Worm (Caenorhabditis elegans) whole organism, young adult: ENCODE measurements around the gene Y73C8B.2.

Experiments used
- F33H1.4 ChIP-seq: fragments of 200-800 bp; sonication (Bioruptor generic); IDR thresholded peaks from 2 replicates; pipeline ENCODE4 v1.3.6; 2022; ENCODE audit warnings: missing genetic modification reagents, missing genetic modification characterization, missing compliant biosample characterization
- T07F8.4 ChIP-seq: sonication (generic microtip); optimal IDR thresholded peaks from 2 replicates; lab custom pipeline; 2016; ENCODE audit warnings: mild to moderate bottlenecking, missing genetic modification characterization, moderate library complexity, missing compliant biosample characterization
- Y79H2A.3 ChIP-seq: fragments of 200-800 bp; sonication (Bioruptor generic); conservative IDR thresholded peaks from 2 replicates; pipeline ENCODE4 v1.3.6; 2022; ENCODE audit warnings: missing genetic modification reagents, missing genetic modification characterization, missing compliant biosample characterization
- ama-1 ChIP-seq, 3 experiments: fragments of 150-350 bp in 1 of 3; sonication (generic microtip) in 2 of 3; optimal IDR thresholded peaks; 2 replicates each; lab custom pipeline; 2014 to 2018; ENCODE audit warnings: missing biosample characterization in 2 of 3, missing genetic modification characterization in 2 of 3, missing genetic modification reagents in 2 of 3
- dpl-1 ChIP-seq: fragments of 150-350 bp; optimal IDR thresholded peaks from 2 replicates; lab custom pipeline; 2014; ENCODE audit warnings: missing biosample characterization, missing genetic modification reagents, missing genetic modification characterization
- egrh-3 ChIP-seq: fragments of 200-800 bp; sonication (Bioruptor generic); IDR thresholded peaks from 2 replicates; pipeline ENCODE4 v1.3.6; 2022; ENCODE audit warnings: missing genetic modification reagents, missing genetic modification characterization, missing compliant biosample characterization
- ekl-4 ChIP-seq: fragments of 200-800 bp; sonication (Bioruptor generic); IDR thresholded peaks from 2 replicates; pipeline ENCODE4 v1.3.6; 2022; ENCODE audit warnings: missing genetic modification reagents, missing genetic modification characterization, missing compliant biosample characterization
- him-1 ChIP-seq: sonication (generic microtip); optimal IDR thresholded peaks from 2 replicates; lab custom pipeline; 2016; ENCODE audit warnings: missing genotype, missing genetic modification reagents, missing genetic modification characterization, missing compliant biosample characterization
- snpc-4 ChIP-seq, 5 experiments: fragments of 150-350 bp in 1 of 5; sonication (generic microtip) in 4 of 5; optimal IDR thresholded peaks; 2 replicates each; lab custom pipeline; 2014 to 2018; ENCODE audit warnings: missing genetic modification characterization in 5 of 5, missing biosample characterization in 3 of 5, antibody characterized with exemption in 2 of 5, mild to moderate bottlenecking in 2 of 5, missing compliant biosample characterization in 2 of 5, missing genotype in 2 of 5, moderate library complexity in 2 of 5, missing genetic modification reagents in 1 of 5
- xnd-1 ChIP-seq: sonication (generic microtip); optimal IDR thresholded peaks from 2 replicates; lab custom pipeline; 2016; ENCODE audit warnings: missing genotype, missing genetic modification reagents, missing genetic modification characterization, missing compliant biosample characterization

- no peak for TF ChIP-seq T07F8.4
- TF ChIP-seq Y79H2A.3 (GFP tag; lab: Robert Waterston, UW): no peak
- TF ChIP-seq ama-1 (optimal IDR thresholded peaks at IDR 0.05; lab: Kevin White, UChicago): no peak
- TF ChIP-seq ama-1 (GFP tag; optimal IDR thresholded peaks at IDR 0.05; lab: Kevin White, UChicago): no peak
- TF ChIP-seq egrh-3 (GFP tag; lab: Robert Waterston, UW): no peak
- TF ChIP-seq him-1 (tag; lab: Kevin White, UChicago): no peak
- TF ChIP-seq ekl-4 (GFP tag; lab: Robert Waterston, UW): no peak
- no peak for TF ChIP-seq F33H1.4
- no peak for TF ChIP-seq snpc-4 (GFP tag; optimal IDR thresholded peaks at IDR 0.05; lab: Kevin White, UChicago)
- TF ChIP-seq snpc-4 (tag; optimal IDR thresholded peaks at IDR 0.05; lab: Kevin White, UChicago): no peak
- no peak for TF ChIP-seq xnd-1
- no peak for TF ChIP-seq dpl-1
These were observed 32.6 kb upstream of the Y73C8B.2 start, which contains the start of gene K08D9.2 for ce11 chrV:3227373-3227772.
